Fruit fly (Drosophila melanogaster): ENCODE measurements around the gene CG9692.

CG9692 gene

dm6 chr3L:16752402-16753096, 47.8 kb downstream of the CG9692 start (continued):
- TF ChIP-seq CG15601 (tag; optimal IDR thresholded peaks at IDR 0.05) (no peak), ac (GFP tag; optimal IDR thresholded peaks at IDR 0.05) (no peak), Drgx (GFP tag; IDR thresholded peaks at IDR 0.05) (peak; percentile 83), MTF-1 (GFP tag; optimal IDR thresholded peaks at IDR 0.05; ENCODE audit: borderline replicate concordance) (no peak), Fer2 (tag; optimal IDR thresholded peaks at IDR 0.05) (no peak), CG1233 (GFP tag; optimal IDR thresholded peaks at IDR 0.05) (no peak), D (optimal IDR thresholded peaks at IDR 0.05) (no peak), D (GFP tag; optimal IDR thresholded peaks at IDR 0.05) (peak; percentile 11), ewg (GFP tag; optimal IDR thresholded peaks at IDR 0.05) (no peak), phol (tag; optimal IDR thresholded peaks at IDR 0.05) (peak; percentile 5), Xrp1 (GFP tag; IDR thresholded peaks at IDR 0.05) (peak; percentile 24; the same call in 1 of the 2 replicates), CG5953 (GFP tag; IDR thresholded peaks at IDR 0.05) (no peak), gsb-n (tag; optimal IDR thresholded peaks at IDR 0.05) (no peak), CG12391 (tag; optimal IDR thresholded peaks at IDR 0.05) (no peak), BEAF-32 (GFP tag; optimal IDR thresholded peaks at IDR 0.05) (no peak), CG10565 (GFP tag; optimal IDR thresholded peaks at IDR 0.05) (no peak), sisA (GFP tag; IDR thresholded peaks at IDR 0.05) (no peak), CG14667 (GFP tag; IDR thresholded peaks at IDR 0.05) (no peak), CG34376 (GFP tag; optimal IDR thresholded peaks at IDR 0.05) (no peak), CG1603 (tag; optimal IDR thresholded peaks at IDR 0.05) (peak; percentile 2), Dip3 (GFP tag; optimal IDR thresholded peaks at IDR 0.05) (no peak), unc-4 (GFP tag; IDR thresholded peaks at IDR 0.05; ENCODE audit: partially characterized antibody) (no peak), br (optimal IDR thresholded peaks at IDR 0.05) (no peak), ci (GFP tag; IDR thresholded peaks at IDR 0.05) (no peak), al (GFP tag; IDR thresholded peaks at IDR 0.05) (no peak), Eip74EF (GFP tag; optimal IDR thresholded peaks at IDR 0.05) (no peak), CG34224 (GFP tag; IDR thresholded peaks at IDR 0.05; ENCODE audit: partially characterized antibody) (no peak), Max (GFP tag; optimal IDR thresholded peaks at IDR 0.05) (no peak), stc (GFP tag; IDR thresholded peaks at IDR 0.05) (no peak), CG11723 (GFP tag; optimal IDR thresholded peaks at IDR 0.05) (no peak), GATAe (GFP tag; conservative IDR thresholded peaks at IDR 0.05) (no peak), trem (tag; optimal IDR thresholded peaks at IDR 0.05) (no peak), CG12236 (GFP tag; optimal IDR thresholded peaks at IDR 0.05) (no peak), emc (GFP tag; optimal IDR thresholded peaks at IDR 0.05) (no peak), fd3F (GFP tag; optimal IDR thresholded peaks at IDR 0.05) (no peak), CG13123 (GFP tag; optimal IDR thresholded peaks at IDR 0.05) (no peak), Hand (GFP tag; optimal IDR thresholded peaks at IDR 0.05) (no peak), Side (GFP tag; optimal IDR thresholded peaks at IDR 0.05) (no peak), CG10321 (GFP tag; IDR thresholded peaks at IDR 0.05) (no peak), CG10979 (tag; optimal IDR thresholded peaks at IDR 0.05) (peak; percentile 32), dmrt11E (tag; optimal IDR thresholded peaks at IDR 0.05) (peak; percentile 11), CkIIα-i1 (GFP tag; IDR thresholded peaks at IDR 0.05) (no peak)

Data from whole organism, embryonic.